Worm (Caenorhabditis elegans) whole organism, dauer: ENCODE measurements around the gene leo-1.

ENCODE experiments used
- unc-62 ChIP-seq: sonication (generic microtip); optimal IDR thresholded peaks from 2 replicates; lab custom pipeline; 2017; ENCODE audit warnings: missing biosample characterization, missing genetic modification reagents, missing genetic modification characterization

leo-1 gene

DNA sequence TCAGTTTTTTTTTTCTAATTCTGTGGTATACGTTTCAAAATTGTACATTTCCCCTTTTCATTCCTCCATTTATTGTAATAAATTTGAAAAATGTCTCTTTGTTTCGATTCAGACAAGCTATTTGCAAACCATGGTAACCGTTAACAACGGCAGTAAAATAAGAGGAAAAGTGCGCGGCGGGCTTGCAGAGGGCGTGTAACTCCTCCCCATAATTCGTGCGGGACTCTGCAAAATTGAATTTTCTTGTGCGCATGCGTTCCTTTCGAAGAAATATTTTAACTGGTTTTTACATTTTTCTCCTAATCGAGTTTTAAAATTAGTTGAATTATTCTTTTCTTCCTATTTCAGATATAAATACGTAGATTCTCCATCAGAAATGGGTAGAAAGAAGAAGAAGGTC lies 18.5 kb downstream of the leo-1 start, which contains the start of gene znf-207:
TSS of gene znf-207 (plus strand) at position 349 of the 400 bp plus-strand sequence.
- no peak for TF ChIP-seq unc-62 (GFP tag; lab: Kevin White, UChicago)

ce11 chrIV:11307770-11308169 lies 21.4 kb downstream of the leo-1 start:
- TF ChIP-seq unc-62 (GFP tag; lab: Kevin White, UChicago): no peak

DNA sequence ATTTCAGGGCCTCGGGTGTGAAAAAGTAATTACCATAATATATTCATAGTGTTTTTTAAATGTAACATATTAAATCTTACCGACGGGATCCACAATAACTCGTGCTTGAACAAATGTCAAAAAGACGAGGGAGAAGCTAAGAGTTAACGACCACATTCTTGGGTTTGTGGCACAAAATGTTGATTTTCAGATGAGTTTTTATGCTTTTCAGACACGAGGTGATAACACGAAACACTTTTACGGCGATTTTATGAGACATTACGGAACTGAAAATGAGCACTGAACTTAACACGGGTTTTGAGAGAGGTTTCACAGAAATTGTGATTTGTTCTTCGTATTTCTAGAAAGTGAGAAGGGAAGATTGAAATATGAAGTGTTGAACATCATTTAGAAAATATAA lies 22.6 kb downstream of the leo-1 start, which contains the start of gene B0035.13:
TSS of gene B0035.13 (minus strand) at position 173 of the 400 bp plus-strand sequence.
- no peak for TF ChIP-seq unc-62 (GFP tag; lab: Kevin White, UChicago)

DNA sequence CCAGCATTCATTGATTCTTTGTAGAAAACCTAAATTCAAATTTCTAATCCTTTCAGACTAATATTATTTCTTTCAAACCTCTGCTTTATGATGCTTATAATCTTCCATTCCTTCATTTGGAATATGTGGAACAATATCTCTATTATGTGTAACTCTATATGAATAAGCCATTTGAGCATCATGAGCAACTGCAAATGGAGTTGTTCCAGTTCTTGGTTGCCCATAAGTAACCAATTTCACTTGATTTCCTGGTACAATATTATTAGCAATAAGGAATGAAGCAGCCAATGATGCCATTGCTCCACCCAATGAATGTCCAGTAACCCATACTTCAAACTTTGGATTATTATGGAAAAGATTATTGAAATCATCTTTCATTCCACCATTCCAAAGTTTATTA lies 24.2 kb downstream of the leo-1 start:
- TF ChIP-seq unc-62 (GFP tag; lab: Kevin White, UChicago): no peak

DNA sequence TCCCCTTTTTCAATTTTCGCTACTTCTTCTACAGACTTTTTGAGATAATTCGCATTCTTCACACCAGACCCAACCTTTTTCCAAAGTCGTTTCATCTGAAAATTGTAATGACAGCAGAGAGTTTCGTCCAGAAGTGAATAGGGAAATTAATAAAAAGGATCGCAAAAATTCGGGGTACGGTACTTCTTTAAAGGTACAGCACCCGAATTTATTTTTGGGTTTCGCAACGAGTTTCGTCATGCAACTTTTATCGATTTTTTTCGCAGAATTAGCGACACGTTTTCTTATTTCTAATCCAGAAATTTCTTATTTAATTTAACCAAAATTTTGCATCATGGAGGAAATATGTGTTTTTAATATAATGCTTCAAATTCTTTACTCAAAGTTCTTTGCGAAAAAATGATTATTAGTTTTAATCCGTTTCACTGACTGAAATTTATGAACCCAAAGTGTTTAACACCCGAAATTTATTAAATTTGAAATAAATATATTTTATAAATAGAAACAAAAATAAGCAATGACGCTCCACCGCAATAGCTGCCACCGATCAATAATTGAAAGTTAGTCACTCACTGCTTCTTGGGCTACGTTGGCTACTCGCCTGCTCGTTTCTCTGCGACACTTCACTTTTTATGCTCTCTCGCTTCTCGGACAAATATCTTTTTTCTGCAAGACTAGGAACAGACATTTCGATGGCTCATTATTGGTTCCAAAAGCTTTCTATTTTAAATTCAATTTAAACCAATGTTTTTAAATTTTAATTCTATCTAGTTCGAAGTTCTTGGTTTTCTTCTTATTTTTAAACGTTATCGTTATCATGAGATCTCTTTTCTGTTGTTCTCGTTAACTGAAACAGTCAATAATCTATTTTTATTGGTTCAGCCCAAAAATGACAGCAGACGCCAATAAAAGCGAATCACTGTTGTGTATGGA lies 30.7 kb downstream of the leo-1 start, which contains the start of the genes B0035.15 and dnj-1:
TSS of gene B0035.15 (minus strand) at position 99 of the 933 bp plus-strand sequence.
TSS of gene dnj-1 (plus strand) at position 883 of the 933 bp plus-strand sequence.
- no peak for TF ChIP-seq unc-62 (GFP tag; lab: Kevin White, UChicago)

ce11 chrIV:11296787-11297186 lies 32.4 kb downstream of the leo-1 start, which contains the start of gene mttu-1:
Gene mttu-1 (minus strand): TSS chrIV:11296887.
- TF ChIP-seq unc-62 (GFP tag; lab: Kevin White, UChicago): no peak

- TF ChIP-seq unc-62 (GFP tag; lab: Kevin White, UChicago): no peak
These were observed 40.2 kb downstream of the leo-1 start for ce11 chrIV:11288965-11289364.

ce11 chrIV:11287511-11287910 lies 41.7 kb downstream of the leo-1 start, which contains the start of gene F54D1.6:
Gene F54D1.6 (plus strand): TSS chrIV:11287811.
- no peak for TF ChIP-seq unc-62 (GFP tag; lab: Kevin White, UChicago)

ce11 chrIV:11286112-11286511 lies 43.1 kb downstream of the leo-1 start:
- no peak for TF ChIP-seq unc-62 (GFP tag; lab: Kevin White, UChicago)

ce11 chrIV:11285239-11285638 lies 43.9 kb downstream of the leo-1 start:
- TF ChIP-seq unc-62 (GFP tag; lab: Kevin White, UChicago): no peak

ce11 chrIV:11284102-11284531 lies 45.1 kb downstream of the leo-1 start:
- TF ChIP-seq unc-62 (GFP tag; lab: Kevin White, UChicago): no peak
